Worm (Caenorhabditis elegans) whole organism, dauer: Measurements from ENCODE around the gene D1022.2.

ENCODE experiments used
- unc-62 ChIP-seq: sonication (generic microtip); optimal IDR thresholded peaks from 2 replicates; lab custom pipeline; 2017; ENCODE audit warnings: missing biosample characterization, missing genetic modification reagents, missing genetic modification characterization

D1022.2 gene

DNA sequence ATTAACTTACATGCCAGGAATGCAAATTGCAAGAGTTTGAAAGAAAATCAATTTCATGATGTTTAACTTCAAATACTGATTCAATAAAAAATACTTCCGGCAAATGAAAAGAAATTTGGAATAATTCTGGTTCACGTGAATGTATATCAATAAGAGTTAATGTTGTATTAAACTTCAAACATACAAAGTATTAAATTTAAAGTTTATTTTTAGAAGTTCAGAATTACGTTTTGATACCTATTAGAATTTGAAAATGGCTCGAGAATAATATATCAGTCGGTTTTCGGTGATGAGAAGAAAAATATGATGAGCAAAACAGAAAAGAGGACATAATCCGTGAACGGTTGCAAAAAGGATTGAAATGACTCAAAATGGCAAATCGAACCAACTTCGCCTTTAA, 30.3 kb downstream of the D1022.2 start, which contains the start of gene D1022.9:
D1022.9 (minus strand) TSS at position 101 of the 400 bp plus-strand sequence.
- no peak for TF ChIP-seq unc-62 (GFP tag; lab: Kevin White, UChicago)

ce11 chrII:7493599-7493998, 34.3 kb downstream of the D1022.2 start, which contains the start of gene nas-23:
Gene nas-23 (minus strand): TSS chrII:7493699.
- TF ChIP-seq unc-62 (GFP tag; lab: Kevin White, UChicago), result no peak

- TF ChIP-seq unc-62 (GFP tag; lab: Kevin White, UChicago), result no peak
Observed at ce11 chrII:7494155-7494554, 34.9 kb downstream of the D1022.2 start, which contains the start of gene R10H1.1. Gene R10H1.1 (plus strand): TSS chrII:7494455.

DNA sequence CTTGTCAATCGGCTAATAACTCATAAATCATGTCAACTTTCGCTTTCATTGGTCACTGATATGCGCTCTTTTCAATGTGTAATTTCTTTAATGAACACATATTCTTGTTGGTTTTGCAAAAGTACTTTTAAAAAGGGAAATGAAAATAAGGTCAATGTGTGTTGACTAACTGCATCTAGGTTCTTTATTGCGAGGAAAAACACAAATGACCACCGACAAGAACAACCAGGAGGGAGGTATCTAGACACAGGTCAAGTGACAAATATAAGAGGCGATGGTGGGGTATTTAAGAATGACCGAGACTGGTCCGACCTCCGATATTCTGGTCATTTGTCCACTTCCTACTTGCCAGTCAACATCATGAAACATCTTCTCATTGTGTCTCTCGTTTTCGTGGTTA, 36.8 kb downstream of the D1022.2 start, which contains the start of gene spi-1:
spi-1 (plus strand) TSS at position 178 of the 400 bp plus-strand sequence.
- no peak for TF ChIP-seq unc-62 (GFP tag; lab: Kevin White, UChicago)

- TF ChIP-seq unc-62 (GFP tag; lab: Kevin White, UChicago), result no peak
Observed at ce11 chrII:7499390-7499789, 40.1 kb downstream of the D1022.2 start, which contains the start of gene srab-14. Gene srab-14 (minus strand): TSS chrII:7499490.

DNA sequence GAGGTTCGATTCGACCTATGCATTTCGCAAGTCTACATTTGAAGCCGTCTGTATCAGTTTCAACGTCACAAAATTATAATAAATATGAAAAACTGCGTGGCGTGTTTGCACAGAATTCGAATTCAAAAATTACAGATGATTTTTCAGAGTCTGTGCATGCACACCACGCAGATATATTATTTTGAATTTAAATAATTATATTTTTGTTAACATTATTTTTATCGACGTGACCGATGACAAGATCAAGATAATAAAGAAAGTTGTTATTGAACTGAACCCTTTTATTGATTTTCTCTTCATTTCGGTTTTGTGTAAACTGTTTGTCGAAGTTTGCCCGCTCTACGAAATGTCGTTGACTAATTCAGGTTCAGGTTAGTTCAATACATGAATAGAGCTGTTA, 45.7 kb downstream of the D1022.2 start, which contains the start of gene C28F5.1:
C28F5.1 (plus strand) TSS at position 301 of the 400 bp plus-strand sequence.
- no peak for TF ChIP-seq unc-62 (GFP tag; lab: Kevin White, UChicago)
